Worm (Caenorhabditis elegans) whole organism, L4/young adult: ENCODE data around the gene irk-1.

ENCODE experiments used
- W03F9.2 ChIP-seq: fragments of 150-350 bp; optimal IDR thresholded peaks from 2 replicates; lab custom pipeline; 2014; ENCODE audit warnings: missing biosample characterization, missing genetic modification characterization
- dao-5 ChIP-seq: sonication (generic microtip); optimal IDR thresholded peaks from 2 replicates; lab custom pipeline; 2016; ENCODE audit warnings: missing genotype, missing genetic modification characterization, moderate library complexity, missing compliant biosample characterization
- him-1 ChIP-seq: sonication (generic microtip); optimal IDR thresholded peaks from 2 replicates; lab custom pipeline; 2016; ENCODE audit warnings: missing genotype, missing genetic modification reagents, missing genetic modification characterization, missing compliant biosample characterization

ce11 chrX:6819135-6819534 is 41.2 kb upstream of the irk-1 start:
- TF ChIP-seq him-1 (no peak), dao-5 (tag; lab: Kevin White, UChicago) (no peak), W03F9.2 (no peak)
